Worm (Caenorhabditis elegans) whole organism, midembryonic: ENCODE measurements around the gene Y113G7B.27.

ENCODE experiments used
- T22C8.4 ChIP-seq: fragments of 200-800 bp; sonication (Bioruptor generic); IDR thresholded peaks from 2 replicates; pipeline ENCODE4 v1.3.6; 2022; ENCODE audit warnings: missing genetic modification characterization, missing compliant biosample characterization
- cog-1 ChIP-seq: sonication (generic microtip); optimal IDR thresholded peaks from 2 replicates; lab custom pipeline; 2016; ENCODE audit warnings: missing genetic modification characterization, missing compliant biosample characterization
- flt-1 ChIP-seq: fragments of 200-800 bp; sonication (Bioruptor generic); IDR thresholded peaks from 2 replicates; pipeline ENCODE4 v1.3.6; 2022; ENCODE audit warnings: missing genetic modification characterization, missing compliant biosample characterization
- klf-2 ChIP-seq: fragments of 200-800 bp; sonication (Bioruptor generic); conservative IDR thresholded peaks from 2 replicates; pipeline ENCODE4 v1.3.6; 2022; ENCODE audit warnings: missing genetic modification reagents, missing genetic modification characterization, missing compliant biosample characterization
- med-1 ChIP-seq: sonication (generic microtip); optimal IDR thresholded peaks from 2 replicates; lab custom pipeline; 2017; ENCODE audit warnings: missing genetic modification characterization, mild to moderate bottlenecking, missing compliant biosample characterization, antibody characterized with exemption, missing genetic modification reagents; ENCODE audit not compliant: insufficient read depth
- ztf-23 ChIP-seq: fragments of 200-800 bp; sonication (Bioruptor generic); IDR thresholded peaks from 2 replicates; pipeline ENCODE4 v1.3.6; 2022; ENCODE audit warnings: missing genetic modification reagents, missing genetic modification characterization, missing compliant biosample characterization
- ztf-29 ChIP-seq: fragments of 200-800 bp; sonication (Bioruptor generic); IDR thresholded peaks from 2 replicates; pipeline ENCODE4 v1.3.6; 2022; ENCODE audit warnings: missing genetic modification reagents, missing genetic modification characterization, missing compliant biosample characterization

DNA sequence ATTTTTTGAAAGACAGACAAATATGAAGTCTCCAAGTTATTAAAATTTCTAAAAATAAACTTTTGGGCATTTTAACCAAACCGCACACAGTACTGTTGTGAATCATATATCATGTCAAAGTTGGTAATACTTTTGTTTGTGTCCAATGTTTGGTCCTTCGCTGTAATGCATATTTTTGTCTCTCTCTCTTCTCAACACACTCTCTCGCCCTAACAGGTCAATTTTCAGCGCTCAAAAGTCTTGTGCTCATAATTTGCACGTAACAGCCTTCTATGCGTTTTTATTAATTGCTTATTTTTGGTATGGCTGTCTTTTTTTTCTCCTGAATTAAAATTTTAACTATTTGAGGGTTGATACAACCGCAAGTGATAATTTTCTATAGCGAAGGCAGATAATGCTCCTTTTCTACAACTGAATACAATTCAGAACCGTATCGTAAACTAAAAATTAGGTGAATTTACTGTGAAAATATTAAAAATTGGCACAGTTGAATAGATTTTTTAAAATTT, 30.8 kb upstream of the Y113G7B.27 start:
- no peak for TF ChIP-seq ztf-29 (GFP tag; lab: Robert Waterston, UW)
- TF ChIP-seq klf-2 (GFP tag; lab: Robert Waterston, UW), result no peak
- no peak for TF ChIP-seq cog-1 (tag; lab: Kevin White, UChicago)
- TF ChIP-seq T22C8.4 (GFP tag; lab: Robert Waterston, UW), result no peak
- no peak for TF ChIP-seq ztf-23 (GFP tag; lab: Robert Waterston, UW)
- TF ChIP-seq flt-1, result no peak
- no peak for TF ChIP-seq med-1
